Fruit fly (Drosophila melanogaster) whole organism, adult: ENCODE measurements around the gene CG45116.

Experiments used
- CG7045 ChIP-seq: fragments of 200-800 bp; sonication (Bioruptor generic); optimal IDR thresholded peaks from 2 replicates; lab custom pipeline; 2017; ENCODE audit warnings: missing biosample characterization, mild to moderate bottlenecking, missing genetic modification characterization
- Mnt ChIP-seq: fragments of 200-800 bp; sonication (Bioruptor generic); optimal IDR thresholded peaks from 2 replicates; lab custom pipeline; 2016; ENCODE audit warnings: missing biosample characterization, mild to moderate bottlenecking, missing genetic modification characterization
- kay ChIP-seq: fragments of 200-800 bp; sonication (Bioruptor generic); peaks from one replicate; lab custom pipeline; 2016; ENCODE audit warnings: missing biosample characterization, missing genetic modification characterization, borderline replicate concordance
- tj ChIP-seq: fragments of 200-800 bp; sonication (Bioruptor generic); optimal IDR thresholded peaks from 3 replicates; lab custom pipeline; 2017; ENCODE audit warnings: missing biosample characterization, mild to moderate bottlenecking, missing genetic modification characterization, moderate library complexity

DNA sequence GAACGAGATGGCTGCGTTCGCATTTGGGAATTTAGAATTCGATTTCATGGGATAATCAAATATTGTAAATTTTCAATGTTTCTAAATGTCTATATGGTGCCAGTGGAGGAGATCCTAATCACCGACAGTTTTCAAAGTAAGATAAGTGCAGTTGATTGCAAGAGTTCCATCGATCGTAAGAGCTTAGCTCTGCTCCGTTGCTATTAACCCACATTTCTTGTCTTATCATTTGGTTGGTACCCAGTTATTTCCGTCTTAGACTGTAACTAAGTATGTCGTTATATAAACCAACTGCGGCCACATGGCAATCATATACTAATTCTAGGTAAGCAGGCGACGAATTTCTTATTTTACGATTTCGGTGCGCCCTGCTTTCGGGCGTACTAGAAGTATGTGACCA, 29.1 kb upstream of the CG45116 start:
- TF ChIP-seq tj (GFP tag; lab: Kevin White, UChicago) (no peak), kay (GFP tag; lab: Kevin White, UChicago) (no peak), Mnt (GFP tag; lab: Kevin White, UChicago) (no peak), CG7045 (GFP tag; lab: Kevin White, UChicago) (no peak)
